Worm (Caenorhabditis elegans): Measurements from ENCODE around the gene lyst-1.

DNA sequence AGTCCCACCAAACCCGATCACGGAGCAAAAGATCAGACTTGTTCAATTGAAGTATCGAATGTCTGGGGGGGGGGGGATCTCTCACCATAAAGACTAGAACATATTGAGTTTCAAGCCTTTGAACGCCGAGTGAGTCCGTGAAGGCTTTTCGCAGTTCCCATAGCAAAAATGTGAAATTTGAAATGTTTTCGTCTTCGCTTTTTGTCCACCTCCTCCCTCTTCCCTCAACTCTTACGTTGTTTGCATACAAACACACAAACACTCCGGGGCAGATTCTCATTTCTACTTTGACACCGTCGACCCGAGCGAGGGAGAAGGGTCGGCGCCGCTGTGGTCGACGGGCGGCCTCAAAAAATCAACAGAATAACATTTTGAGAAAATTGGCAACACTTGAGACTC, 38.1 kb upstream of the lyst-1 start:
- TF ChIP-seq F13C5.2 (tag; optimal IDR thresholded peaks at IDR 0.05) (no peak), ama-1 (optimal IDR thresholded peaks at IDR 0.05) (no peak), tbx-11 (GFP tag; IDR thresholded peaks at IDR 0.05) (no peak), B0310.2 (tag; optimal IDR thresholded peaks at IDR 0.05) (no peak), ceh-36 (tag; optimal IDR thresholded peaks at IDR 0.05) (no peak), ets-7 (tag; optimal IDR thresholded peaks at IDR 0.05) (no peak), hmbx-1 (tag; optimal IDR thresholded peaks at IDR 0.05) (no peak)
